Worm (Caenorhabditis elegans): ENCODE measurements around the gene T25C12.3.

DNA sequence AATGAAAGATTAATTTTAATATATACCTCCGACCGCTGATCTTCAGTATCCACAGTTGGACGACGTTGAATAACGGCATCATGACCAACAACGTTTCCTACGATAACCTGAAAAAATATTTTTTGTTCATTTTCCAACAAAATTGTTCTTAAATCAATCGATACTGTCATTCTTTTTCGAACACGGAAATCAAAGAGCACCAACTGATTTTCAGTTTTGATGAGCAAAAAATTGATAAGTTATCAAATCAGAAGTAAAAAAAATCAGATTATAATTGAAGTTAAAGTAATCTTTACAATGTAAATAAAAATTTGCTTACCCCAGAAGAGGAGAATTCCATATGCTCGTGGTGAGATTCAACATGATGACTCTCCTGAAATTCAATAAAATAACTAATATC is 18.6 kb upstream of the T25C12.3 start:
- TF ChIP-seq ham-2 (GFP tag; optimal IDR thresholded peaks at IDR 0.05) (no peak), pha-4 (tag; optimal IDR thresholded peaks at IDR 0.05) (no peak), lsy-2 (tag; optimal IDR thresholded peaks at IDR 0.05) (no peak), blmp-1 (tag; optimal IDR thresholded peaks at IDR 0.05) (no peak)

Data from whole organism, mixed stage, embryonic.